Fruit fly (Drosophila melanogaster) whole organism, prepupa: ENCODE measurements around the gene Sf3b2.

ENCODE experiments used
- Blimp-1 ChIP-seq: fragments of 200-800 bp; sonication (Bioruptor generic); optimal IDR thresholded peaks from 3 replicates; lab custom pipeline; 2017; ENCODE audit warnings: missing biosample characterization, missing genetic modification characterization, mild to moderate bottlenecking, moderate library complexity, missing genetic modification reagents
- CG10669 ChIP-seq: fragments of 200-800 bp; sonication (Bioruptor generic); optimal IDR thresholded peaks from 3 replicates; lab custom pipeline; 2018; ENCODE audit warnings: missing biosample characterization, mild to moderate bottlenecking, missing genetic modification characterization, moderate library complexity
- CG11762 ChIP-seq: fragments of 200-800 bp; sonication (Bioruptor generic); optimal IDR thresholded peaks from 3 replicates; lab custom pipeline; 2016; ENCODE audit warnings: missing biosample characterization, missing genetic modification characterization; ENCODE audit not compliant: insufficient read depth
- CG11902 ChIP-seq: fragments of 200-800 bp; sonication (Bioruptor generic); optimal IDR thresholded peaks from 3 replicates; lab custom pipeline; 2016; ENCODE audit warnings: missing biosample characterization, missing genetic modification characterization
- CG1621 ChIP-seq: fragments of 200-800 bp; sonication (Bioruptor generic); optimal IDR thresholded peaks from 3 replicates; lab custom pipeline; 2018; ENCODE audit warnings: missing biosample characterization, mild to moderate bottlenecking, missing genetic modification characterization
- CG16779 ChIP-seq: fragments of 200-800 bp; sonication (Bioruptor generic); optimal IDR thresholded peaks from 3 replicates; lab custom pipeline; 2017; ENCODE audit warnings: missing biosample characterization, mild to moderate bottlenecking, missing genetic modification characterization
- CG31627 ChIP-seq: fragments of 200-800 bp; sonication (Bioruptor generic); optimal IDR thresholded peaks from 3 replicates; lab custom pipeline; 2016; ENCODE audit warnings: missing biosample characterization, missing genetic modification characterization
- CG34406 ChIP-seq: fragments of 200-800 bp; sonication (Bioruptor generic); optimal IDR thresholded peaks from 3 replicates; lab custom pipeline; 2016; ENCODE audit warnings: missing biosample characterization, missing genetic modification characterization
- CG3919 ChIP-seq: fragments of 200-800 bp; sonication (Bioruptor generic); optimal IDR thresholded peaks from 3 replicates; lab custom pipeline; 2016; ENCODE audit warnings: missing biosample characterization, missing genetic modification characterization
- CG4318 ChIP-seq: fragments of 200-800 bp; sonication (Bioruptor generic); optimal IDR thresholded peaks from 3 replicates; lab custom pipeline; 2017; ENCODE audit warnings: missing biosample characterization, mild to moderate bottlenecking, missing genetic modification characterization
- CG6163 ChIP-seq: fragments of 200-800 bp; sonication (Bioruptor generic); IDR thresholded peaks from 3 replicates; pipeline ENCODE4 v1.3.6; 2022; ENCODE audit warnings: missing biosample characterization, missing genetic modification characterization
- CG6276 ChIP-seq: fragments of 200-800 bp; sonication (Bioruptor generic); optimal IDR thresholded peaks from 2 replicates; lab custom pipeline; 2017; ENCODE audit warnings: missing biosample characterization, mild to moderate bottlenecking, missing genetic modification characterization
- CG6792 ChIP-seq: fragments of 200-800 bp; sonication (Bioruptor generic); optimal IDR thresholded peaks from 3 replicates; lab custom pipeline; 2016; ENCODE audit warnings: missing biosample characterization, missing genetic modification characterization
- CG6808 ChIP-seq: fragments of 200-800 bp; sonication (Bioruptor generic); optimal IDR thresholded peaks from 3 replicates; lab custom pipeline; 2017; ENCODE audit warnings: missing biosample characterization, missing genetic modification characterization, mild to moderate bottlenecking, moderate library complexity, missing genetic modification reagents
- CG6854 ChIP-seq: fragments of 200-800 bp; sonication (Bioruptor generic); optimal IDR thresholded peaks from 2 replicates; lab custom pipeline; 2017; ENCODE audit warnings: missing biosample characterization, mild to moderate bottlenecking, missing genetic modification characterization
- CG7368 ChIP-seq: fragments of 200-800 bp; sonication (Bioruptor generic); optimal IDR thresholded peaks from 3 replicates; lab custom pipeline; 2016; ENCODE audit warnings: missing biosample characterization, missing genetic modification characterization
- CG8119 ChIP-seq: fragments of 200-800 bp; sonication (Bioruptor generic); IDR thresholded peaks from 3 replicates; pipeline ENCODE4 v1.3.6; 2022; ENCODE audit warnings: missing biosample characterization, missing genetic modification characterization
- CG8319 ChIP-seq: fragments of 200-800 bp; sonication (Bioruptor generic); optimal IDR thresholded peaks from 3 replicates; lab custom pipeline; 2016; ENCODE audit warnings: missing biosample characterization, missing genetic modification characterization
- CG8632 ChIP-seq: fragments of 200-800 bp; sonication (Bioruptor generic); optimal IDR thresholded peaks from 3 replicates; lab custom pipeline; 2016; ENCODE audit warnings: missing biosample characterization, missing genetic modification characterization
- Eip75B ChIP-seq: fragments of 200-800 bp; sonication (Bioruptor generic); optimal IDR thresholded peaks from 3 replicates; lab custom pipeline; 2016; ENCODE audit warnings: missing biosample characterization, missing genetic modification characterization
- Eip78C ChIP-seq: fragments of 200-800 bp; sonication (Bioruptor generic); peaks from one replicate; lab custom pipeline; 2016; ENCODE audit warnings: missing biosample characterization, missing genetic modification characterization
- Eip93F ChIP-seq: fragments of 200-800 bp; sonication (Bioruptor generic); optimal IDR thresholded peaks from 2 replicates; lab custom pipeline; 2016; ENCODE audit warnings: missing biosample characterization, mild to moderate bottlenecking, missing genetic modification characterization
- Ets21C ChIP-seq: fragments of 200-800 bp; sonication (Bioruptor generic); optimal IDR thresholded peaks from 3 replicates; lab custom pipeline; 2016; ENCODE audit warnings: missing biosample characterization, missing genetic modification characterization
- Ets96B ChIP-seq: fragments of 200-800 bp; optimal IDR thresholded peaks from 2 replicates; lab custom pipeline; 2019; ENCODE audit warnings: missing biosample characterization, mild to moderate bottlenecking, missing genetic modification characterization, moderate library complexity
- Hr39 ChIP-seq: fragments of 200-800 bp; sonication (Bioruptor generic); optimal IDR thresholded peaks from 2 replicates; lab custom pipeline; 2016; ENCODE audit warnings: missing biosample characterization, missing genetic modification characterization
- Hr4 ChIP-seq: fragments of 200-800 bp; sonication (Bioruptor generic); optimal IDR thresholded peaks from 3 replicates; lab custom pipeline; 2016; ENCODE audit warnings: missing biosample characterization, missing genetic modification characterization
- Met ChIP-seq: fragments of 200-800 bp; sonication (Bioruptor generic); optimal IDR thresholded peaks from 3 replicates; lab custom pipeline; 2016; ENCODE audit warnings: missing biosample characterization, missing genetic modification characterization
- OdsH ChIP-seq: fragments of 200-800 bp; sonication (Bioruptor generic); optimal IDR thresholded peaks from 3 replicates; lab custom pipeline; 2016; ENCODE audit warnings: missing biosample characterization, missing genetic modification characterization
- Smox ChIP-seq: fragments of 200-800 bp; sonication (Bioruptor generic); optimal IDR thresholded peaks from 3 replicates; lab custom pipeline; 2016; ENCODE audit warnings: missing biosample characterization, missing genetic modification characterization
- achi ChIP-seq: fragments of 200-800 bp; sonication (Bioruptor generic); optimal IDR thresholded peaks from 3 replicates; lab custom pipeline; 2016; ENCODE audit warnings: missing biosample characterization, missing genetic modification characterization
- dsx ChIP-seq: fragments of 200-800 bp; optimal IDR thresholded peaks from 3 replicates; lab custom pipeline; 2019; ENCODE audit warnings: missing biosample characterization, mild to moderate bottlenecking, missing genetic modification characterization, moderate library complexity; ENCODE audit not compliant: poor library complexity, severe bottlenecking
- eg ChIP-seq: fragments of 200-800 bp; sonication (Bioruptor generic); IDR thresholded peaks from 3 replicates; pipeline ENCODE4 v1.3.6; 2022; ENCODE audit warnings: missing biosample characterization, missing genetic modification characterization
- esn ChIP-seq: fragments of 200-800 bp; sonication (Bioruptor generic); optimal IDR thresholded peaks from 2 replicates; lab custom pipeline; 2016; ENCODE audit warnings: missing biosample characterization, mild to moderate bottlenecking, missing genetic modification characterization, moderate library complexity
- fd85E ChIP-seq: fragments of 200-800 bp; sonication (Bioruptor generic); optimal IDR thresholded peaks from 3 replicates; lab custom pipeline; 2016; ENCODE audit warnings: missing biosample characterization, missing genetic modification characterization
- fkh ChIP-seq: fragments of 200-800 bp; sonication (Bioruptor generic); optimal IDR thresholded peaks from 3 replicates; lab custom pipeline; 2017; ENCODE audit warnings: missing biosample characterization, mild to moderate bottlenecking, missing genetic modification characterization, moderate library complexity
- lz ChIP-seq: fragments of 200-800 bp; sonication (Bioruptor generic); optimal IDR thresholded peaks from 3 replicates; lab custom pipeline; 2016; ENCODE audit warnings: missing biosample characterization, missing genetic modification characterization
- pdm3 ChIP-seq: fragments of 200-800 bp; sonication (Bioruptor generic); optimal IDR thresholded peaks from 3 replicates; lab custom pipeline; 2016; ENCODE audit warnings: missing biosample characterization, missing genetic modification characterization
- spab ChIP-seq: fragments of 200-800 bp; sonication (Bioruptor generic); optimal IDR thresholded peaks from 2 replicates; lab custom pipeline; 2017; ENCODE audit warnings: missing biosample characterization, mild to moderate bottlenecking, missing genetic modification characterization, missing genetic modification reagents
- ss ChIP-seq, 2 experiments: fragments of 200-800 bp; sonication (Bioruptor generic); optimal IDR thresholded peaks; 2 replicates in 1 of 2; 3 replicates in 1 of 2; lab custom pipeline; 2017 to 2018; ENCODE audit warnings: mild to moderate bottlenecking in 2 of 2, missing biosample characterization in 2 of 2, missing genetic modification characterization in 2 of 2, moderate library complexity in 1 of 2
- svp ChIP-seq: fragments of 200-800 bp; sonication (Bioruptor generic); peaks from one replicate; lab custom pipeline; 2016; ENCODE audit warnings: missing biosample characterization, missing genetic modification characterization
- vri ChIP-seq: fragments of 200-800 bp; sonication (Bioruptor generic); optimal IDR thresholded peaks from 3 replicates; lab custom pipeline; 2016; ENCODE audit warnings: missing biosample characterization, mild to moderate bottlenecking, missing genetic modification characterization

The Sf3b2 gene

dm6 chr2L:3037153-3037579 lies 8.2 kb upstream of the Sf3b2 start, which contains the start of the genes CG17260 and SerRS (continued):
- TF ChIP-seq dsx: no peak
- peak; percentile 97 for TF ChIP-seq lz (GFP tag; lab: Kevin White, UChicago)
- peak; percentile 59 for TF ChIP-seq Eip93F
- peak; percentile 90 for TF ChIP-seq CG6792 (GFP tag; lab: Kevin White, UChicago)
- TF ChIP-seq vri: no peak
- TF ChIP-seq Smox: peak; percentile 92
- TF ChIP-seq CG8632 (GFP tag; lab: Kevin White, UChicago): peak; percentile 87
- TF ChIP-seq CG4318 (GFP tag; lab: Kevin White, UChicago): no peak
- peak; percentile 97 for TF ChIP-seq Eip78C (GFP tag; lab: Kevin White, UChicago)
- TF ChIP-seq CG11902 (GFP tag; lab: Kevin White, UChicago): peak; percentile 91
- TF ChIP-seq fkh (GFP tag; lab: Kevin White, UChicago): no peak
- TF ChIP-seq CG3919 (GFP tag; lab: Kevin White, UChicago): peak; percentile 94
- TF ChIP-seq Eip75B (GFP tag; lab: Kevin White, UChicago): no peak
- TF ChIP-seq eg (GFP tag; lab: Robert Waterston, UW): peak; percentile 92
- peak; percentile 91 for TF ChIP-seq CG34406 (GFP tag; lab: Kevin White, UChicago)
- peak; percentile 89 for TF ChIP-seq Ets96B (tag; lab: Kevin White, UChicago)
- no peak for TF ChIP-seq spab
- TF ChIP-seq svp: peak; percentile 94

dm6 chr2L:3034969-3035368 lies 6.0 kb upstream of the Sf3b2 start, which contains the start of gene CG17258:
Gene CG17258, minus strand, starts transcription at chr2L:3035348.
- TF ChIP-seq CG6808 (GFP tag; lab: Kevin White, UChicago) (no peak), Met (GFP tag; lab: Kevin White, UChicago) (no peak), Blimp-1 (GFP tag; lab: Kevin White, UChicago) (no peak), CG7368 (GFP tag; lab: Kevin White, UChicago) (no peak), CG6854 (GFP tag; lab: Kevin White, UChicago) (no peak), pdm3 (GFP tag; lab: Kevin White, UChicago) (no peak), CG16779 (tag; lab: Kevin White, UChicago) (no peak), achi (GFP tag; lab: Kevin White, UChicago) (no peak), CG6276 (no peak), OdsH (no peak), esn (GFP tag; lab: Kevin White, UChicago) (no peak), CG3919 (GFP tag; lab: Kevin White, UChicago) (no peak)

- TF ChIP-seq svp (no peak), esn (GFP tag; lab: Kevin White, UChicago) (peak; percentile 35), CG34406 (GFP tag; lab: Kevin White, UChicago) (no peak), CG10669 (GFP tag; lab: Kevin White, UChicago) (no peak), pdm3 (GFP tag; lab: Kevin White, UChicago) (no peak), CG1621 (peak; percentile 64), Hr4 (no peak), CG6808 (GFP tag; lab: Kevin White, UChicago) (no peak), CG31627 (no peak), achi (GFP tag; lab: Kevin White, UChicago) (no peak), Ets96B (tag; lab: Kevin White, UChicago) (no peak), CG11762 (GFP tag; lab: Kevin White, UChicago) (no peak), CG6163 (GFP tag; lab: Robert Waterston, UW) (peak; percentile 51; the same call in 2 of the 3 replicates)
These were observed 1.4 kb upstream of the Sf3b2 start, which contains the start of gene GABPI for dm6 chr2L:3030350-3030749. Gene GABPI, plus strand, starts transcription at chr2L:3030539.

- no peak for TF ChIP-seq Hr39 (GFP tag; lab: Kevin White, UChicago)
- no peak for TF ChIP-seq ss (GFP tag; optimal IDR thresholded peaks at IDR 0.05; lab: Kevin White, UChicago)
- no peak for TF ChIP-seq fkh (GFP tag; lab: Kevin White, UChicago)
- no peak for TF ChIP-seq Smox
- TF ChIP-seq CG8319 (GFP tag; lab: Kevin White, UChicago): no peak
- no peak for TF ChIP-seq CG11902 (GFP tag; lab: Kevin White, UChicago)
- TF ChIP-seq esn (GFP tag; lab: Kevin White, UChicago): peak; percentile 16
- peak; percentile 81 for TF ChIP-seq CG1621
- no peak for TF ChIP-seq Ets21C (GFP tag; lab: Kevin White, UChicago)
- no peak for TF ChIP-seq fd85E (GFP tag; lab: Kevin White, UChicago)
- TF ChIP-seq CG6276: no peak
- no peak for TF ChIP-seq CG8119 (GFP tag; lab: Robert Waterston, UW)
These were observed 6.0 kb downstream of the Sf3b2 start, which contains the start of the genes alpha4GT1 and Prp40 for dm6 chr2L:3022986-3023385. Gene alpha4GT1, minus strand, starts transcription at chr2L:3023141. Gene Prp40, plus strand, starts transcription at chr2L:3023226.
